Fruit fly (Drosophila melanogaster) whole organism, adult: ENCODE measurements around the gene CG17404.

Experiments
- CG11617 ChIP-seq: fragments of 200-800 bp; sonication (Bioruptor generic); optimal IDR thresholded peaks from 2 replicates; lab custom pipeline; 2017; ENCODE audit warnings: mild to moderate bottlenecking, missing biosample characterization, missing genetic modification reagents, missing genetic modification characterization
- CG12768 ChIP-seq: fragments of 200-800 bp; sonication (Bioruptor generic); optimal IDR thresholded peaks from 2 replicates; lab custom pipeline; 2017; ENCODE audit warnings: missing biosample characterization, missing genetic modification characterization, mild to moderate bottlenecking, moderate library complexity, missing genetic modification reagents
- CG14711 ChIP-seq: fragments of 200-800 bp; sonication (Bioruptor generic); optimal IDR thresholded peaks from 2 replicates; lab custom pipeline; 2018; ENCODE audit warnings: missing biosample characterization, mild to moderate bottlenecking, missing genetic modification characterization, moderate library complexity
- CG1620 ChIP-seq: fragments of 200-800 bp; sonication (Bioruptor generic); optimal IDR thresholded peaks from 2 replicates; lab custom pipeline; 2016; ENCODE audit warnings: missing biosample characterization, missing genetic modification characterization
- CG33017 ChIP-seq: fragments of 200-800 bp; sonication (Bioruptor generic); optimal IDR thresholded peaks from 2 replicates; lab custom pipeline; 2018; ENCODE audit warnings: missing biosample characterization, mild to moderate bottlenecking, missing genetic modification characterization, moderate library complexity
- CG5204 ChIP-seq: fragments of 200-800 bp; sonication (Bioruptor generic); optimal IDR thresholded peaks from 2 replicates; lab custom pipeline; 2016; ENCODE audit warnings: missing biosample characterization, missing genetic modification characterization
- CG7045 ChIP-seq: fragments of 200-800 bp; sonication (Bioruptor generic); optimal IDR thresholded peaks from 2 replicates; lab custom pipeline; 2017; ENCODE audit warnings: missing biosample characterization, mild to moderate bottlenecking, missing genetic modification characterization
- CG7101 ChIP-seq: fragments of 200-800 bp; sonication (Bioruptor generic); optimal IDR thresholded peaks from 2 replicates; lab custom pipeline; 2018; ENCODE audit warnings: missing biosample characterization, mild to moderate bottlenecking, missing genetic modification characterization, moderate library complexity
- Clk ChIP-seq: fragments of 200-800 bp; sonication (Bioruptor generic); optimal IDR thresholded peaks from 2 replicates; lab custom pipeline; 2017; ENCODE audit warnings: missing biosample characterization, missing genetic modification characterization
- Crg-1 ChIP-seq: fragments of 200-800 bp; sonication (Bioruptor generic); optimal IDR thresholded peaks from 2 replicates; lab custom pipeline; 2016; ENCODE audit warnings: missing biosample characterization, missing genetic modification characterization
- Hr96 ChIP-seq: fragments of 200-800 bp; sonication (Bioruptor generic); optimal IDR thresholded peaks from 2 replicates; lab custom pipeline; 2016; ENCODE audit warnings: missing biosample characterization, missing genetic modification characterization
- Mnt ChIP-seq: fragments of 200-800 bp; sonication (Bioruptor generic); optimal IDR thresholded peaks from 2 replicates; lab custom pipeline; 2016; ENCODE audit warnings: missing biosample characterization, mild to moderate bottlenecking, missing genetic modification characterization
- bab1 ChIP-seq: fragments of 200-800 bp; sonication (Bioruptor generic); optimal IDR thresholded peaks from 3 replicates; lab custom pipeline; 2019; ENCODE audit warnings: missing biosample characterization, mild to moderate bottlenecking, missing genetic modification characterization, moderate library complexity
- cic ChIP-seq: fragments of 200-800 bp; sonication (Bioruptor generic); optimal IDR thresholded peaks from 2 replicates; lab custom pipeline; 2017; ENCODE audit warnings: missing biosample characterization, mild to moderate bottlenecking, missing genetic modification characterization, moderate library complexity
- cnc ChIP-seq, 2 experiments: fragments of >200 bp; optimal IDR thresholded peaks; 2 replicates each; lab custom pipeline; 2017
- kay ChIP-seq: fragments of 200-800 bp; sonication (Bioruptor generic); peaks from one replicate; lab custom pipeline; 2016; ENCODE audit warnings: missing biosample characterization, missing genetic modification characterization, borderline replicate concordance
- ovo ChIP-seq: fragments of 200-800 bp; sonication (Bioruptor generic); optimal IDR thresholded peaks from 2 replicates; lab custom pipeline; 2016; ENCODE audit warnings: missing biosample characterization, missing genetic modification characterization
- pad ChIP-seq: fragments of 200-800 bp; sonication (Bioruptor generic); optimal IDR thresholded peaks from 3 replicates; lab custom pipeline; 2017; ENCODE audit warnings: missing biosample characterization, missing genetic modification characterization, mild to moderate bottlenecking, moderate library complexity, missing genetic modification reagents
- tj ChIP-seq: fragments of 200-800 bp; sonication (Bioruptor generic); optimal IDR thresholded peaks from 3 replicates; lab custom pipeline; 2017; ENCODE audit warnings: missing biosample characterization, mild to moderate bottlenecking, missing genetic modification characterization, moderate library complexity
- toe ChIP-seq: fragments of 200-800 bp; sonication (Bioruptor generic); optimal IDR thresholded peaks from 2 replicates; lab custom pipeline; 2016; ENCODE audit warnings: missing biosample characterization, missing genetic modification characterization

The CG17404 gene

dm6 chr3R:12224919-12225318, at the start of gene CG17404:
TSS of gene CG17404 (minus strand) at chr3R:12225019.
- TF ChIP-seq tj (no peak), CG14711 (tag; lab: Kevin White, UChicago) (no peak), CG7045 (GFP tag; lab: Kevin White, UChicago) (no peak), kay (GFP tag; lab: Kevin White, UChicago) (no peak), CG7101 (tag; lab: Kevin White, UChicago) (no peak), Hr96 (GFP tag; lab: Kevin White, UChicago) (no peak), CG33017 (tag; lab: Kevin White, UChicago) (no peak), cic (GFP tag; lab: Kevin White, UChicago) (no peak)

- TF ChIP-seq CG14711 (tag; lab: Kevin White, UChicago) (no peak), CG7045 (GFP tag; lab: Kevin White, UChicago) (no peak), CG7101 (tag; lab: Kevin White, UChicago) (no peak)
These were observed 48.0 kb upstream of the CG17404 start, which contains the start of gene Sfp87B for dm6 chr3R:12272826-12273225. TSS of gene Sfp87B (plus strand) at chr3R:12273126.

dm6 chr3R:12270590-12270989, 45.8 kb upstream of the CG17404 start, which contains the start of gene CG17738:
TSS of gene CG17738 (plus strand) at chr3R:12270890.
- TF ChIP-seq Crg-1 (no peak), CG12768 (no peak), kay (GFP tag; lab: Kevin White, UChicago) (no peak), toe (GFP tag; lab: Kevin White, UChicago) (no peak), CG1620 (GFP tag; lab: Kevin White, UChicago) (no peak), CG33017 (tag; lab: Kevin White, UChicago) (no peak), CG5204 (no peak)

- TF ChIP-seq tj = no peak
- no peak for TF ChIP-seq CG7045 (GFP tag; lab: Kevin White, UChicago)
- TF ChIP-seq ovo (GFP tag; lab: Kevin White, UChicago) = no peak
- no peak for TF ChIP-seq CG5204
- no peak for TF ChIP-seq Crg-1
- no peak for TF ChIP-seq toe (GFP tag; lab: Kevin White, UChicago)
- no peak for TF ChIP-seq CG11617
- TF ChIP-seq Hr96 (GFP tag; lab: Kevin White, UChicago) = no peak
- TF ChIP-seq CG7101 (tag; lab: Kevin White, UChicago) = no peak
- TF ChIP-seq bab1 = no peak
- TF ChIP-seq kay (GFP tag; lab: Kevin White, UChicago) = no peak
- TF ChIP-seq CG1620 (GFP tag; lab: Kevin White, UChicago) = no peak
- TF ChIP-seq CG33017 (tag; lab: Kevin White, UChicago) = no peak
- no peak for TF ChIP-seq cic (GFP tag; lab: Kevin White, UChicago)
- no peak for TF ChIP-seq Mnt (GFP tag; lab: Kevin White, UChicago)
- no peak for TF ChIP-seq CG12768
- TF ChIP-seq CG14711 (tag; lab: Kevin White, UChicago) = no peak
These were observed 45.1 kb upstream of the CG17404 start for dm6 chr3R:12269889-12270403.

- TF ChIP-seq Hr96 (GFP tag; lab: Kevin White, UChicago) = no peak
- no peak for TF ChIP-seq CG7101 (tag; lab: Kevin White, UChicago)
- TF ChIP-seq CG5204 = no peak
- no peak for TF ChIP-seq Clk (GFP tag; lab: Kevin White, UChicago)
- TF ChIP-seq toe (GFP tag; lab: Kevin White, UChicago) = no peak
- TF ChIP-seq CG12768 = no peak
- no peak for TF ChIP-seq CG1620 (GFP tag; lab: Kevin White, UChicago)
- TF ChIP-seq CG33017 (tag; lab: Kevin White, UChicago) = no peak
- TF ChIP-seq bab1 = no peak
- no peak for TF ChIP-seq ovo (GFP tag; lab: Kevin White, UChicago)
- TF ChIP-seq kay (GFP tag; lab: Kevin White, UChicago) = no peak
- no peak for TF ChIP-seq CG11617
- TF ChIP-seq pad (GFP tag; lab: Kevin White, UChicago) = no peak
These were observed 35.9 kb upstream of the CG17404 start, which contains the start of gene CG44038 for dm6 chr3R:12260669-12261068. TSS of gene CG44038 (plus strand) at chr3R:12260969.

- no peak for TF ChIP-seq toe (GFP tag; lab: Kevin White, UChicago)
- no peak for TF ChIP-seq CG1620 (GFP tag; lab: Kevin White, UChicago)
- TF ChIP-seq Crg-1 = no peak
- TF ChIP-seq CG7045 (GFP tag; lab: Kevin White, UChicago) = no peak
- TF ChIP-seq cic (GFP tag; lab: Kevin White, UChicago) = no peak
- no peak for TF ChIP-seq CG11617
- no peak for TF ChIP-seq cnc (optimal IDR thresholded peaks at IDR 0.05; lab: Kevin White, UChicago)
- no peak for TF ChIP-seq Hr96 (GFP tag; lab: Kevin White, UChicago)
These were observed 35.0 kb upstream of the CG17404 start for dm6 chr3R:12259819-12260218.

dm6 chr3R:12259013-12259412, 34.2 kb upstream of the CG17404 start:
- TF ChIP-seq pad (GFP tag; lab: Kevin White, UChicago) (no peak), CG14711 (tag; lab: Kevin White, UChicago) (no peak), CG7101 (tag; lab: Kevin White, UChicago) (no peak), Hr96 (GFP tag; lab: Kevin White, UChicago) (no peak), CG11617 (no peak), ovo (GFP tag; lab: Kevin White, UChicago) (no peak), cic (GFP tag; lab: Kevin White, UChicago) (no peak), CG1620 (GFP tag; lab: Kevin White, UChicago) (no peak), Mnt (GFP tag; lab: Kevin White, UChicago) (no peak), CG33017 (tag; lab: Kevin White, UChicago) (no peak), cnc (optimal IDR thresholded peaks at IDR 0.05; lab: Kevin White, UChicago) (no peak), toe (GFP tag; lab: Kevin White, UChicago) (no peak), CG12768 (no peak), bab1 (no peak), Clk (GFP tag; lab: Kevin White, UChicago) (no peak), kay (GFP tag; lab: Kevin White, UChicago) (no peak), CG5204 (no peak), tj (no peak), CG7045 (GFP tag; lab: Kevin White, UChicago) (no peak)
